Worm (Caenorhabditis elegans) whole organism, early embryonic: ENCODE data around the gene nlr-1.

Source experiments
- aly-1 ChIP-seq: sonication (generic microtip); optimal IDR thresholded peaks from 2 replicates; lab custom pipeline; 2016; ENCODE audit warnings: missing genetic modification characterization, missing compliant biosample characterization
- scrt-1 ChIP-seq: fragments of 200-800 bp; sonication (Bioruptor generic); IDR thresholded peaks from 2 replicates; pipeline ENCODE4 v1.3.6; 2022; ENCODE audit warnings: missing genetic modification characterization, missing compliant biosample characterization

DNA sequence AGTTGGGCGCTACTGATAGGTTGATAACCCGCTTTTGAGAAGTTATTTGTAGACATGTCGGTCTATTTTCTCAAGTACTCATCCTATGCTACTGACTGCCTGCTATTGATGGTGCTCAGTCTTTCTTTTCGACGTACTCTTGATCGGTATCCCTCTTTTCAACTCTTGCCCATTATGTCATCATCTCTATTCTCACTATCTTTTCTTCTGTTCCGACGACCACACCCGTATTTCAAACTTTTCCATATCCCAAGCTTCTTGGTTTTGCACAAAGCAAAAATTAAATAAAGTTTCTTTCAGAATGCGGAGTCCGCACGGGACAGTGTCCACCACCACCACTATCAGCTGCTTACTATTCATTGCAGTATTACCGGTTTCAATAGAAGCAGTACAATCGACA is 24.8 kb upstream of the nlr-1 start, which contains the start of gene F35G2.1:
- no peak for TF ChIP-seq scrt-1
- TF ChIP-seq aly-1 (tag; lab: Kevin White, UChicago), result no peak
